In the genomic region with DNA sequence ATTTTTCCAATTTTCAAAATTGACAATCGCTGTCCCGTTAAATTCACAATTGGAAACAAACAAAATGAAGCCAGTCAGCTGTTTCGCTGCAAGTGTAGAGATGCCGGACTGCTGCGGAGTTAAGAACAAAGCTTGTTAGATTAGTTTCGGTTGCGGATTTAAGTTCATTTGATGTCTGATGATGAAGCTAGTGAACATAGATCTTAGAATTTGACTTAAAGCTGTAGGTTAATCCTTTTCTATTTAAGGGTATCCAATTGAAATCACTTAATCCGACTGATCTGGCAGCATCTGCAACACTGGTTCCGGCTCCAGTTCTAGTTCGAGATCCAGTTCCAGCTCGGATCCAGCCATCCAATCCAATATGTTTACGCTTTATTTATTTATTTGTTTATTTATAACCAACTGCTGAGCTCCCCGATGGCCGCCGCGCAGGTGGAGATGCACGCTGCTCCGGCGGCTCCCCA, we compare ENCODE assay signal across 1 fruit fly cellular context.
TF ChIP-seq lines count a peak whose summit lies in the region.

A gene (minus strand): TSS at position 65 of the 467 bp plus-strand sequence.
A gene (plus strand): TSS at position 310 of the 467 bp plus-strand sequence.

TF ChIP-seq in whole organism, embryonic, 481 proteins besides CTCF, POLR2A, EP300 and RAD21 (continued from another document and continues in another):
- TF ChIP-seq CG4820 (GFP tag; optimal IDR thresholded peaks at IDR 0.05; lab: Kevin White, UChicago) (peak; percentile 66), gce (GFP tag; IDR thresholded peaks at IDR 0.05; lab: Robert Waterston, UW) (no peak), Dad (GFP tag; optimal IDR thresholded peaks at IDR 0.05; lab: Kevin White, UChicago) (peak; percentile 69), CHES-1-like (GFP tag; optimal IDR thresholded peaks at IDR 0.05; lab: Kevin White, UChicago) (peak; percentile 82), h (optimal IDR thresholded peaks at IDR 0.05; lab: Kevin White, UChicago) (no peak), CG4360 (GFP tag; IDR thresholded peaks at IDR 0.05; lab: Robert Waterston, UW) (no peak), dimm (GFP tag; IDR thresholded peaks at IDR 0.05; lab: Robert Waterston, UW) (no peak), repo (GFP tag; optimal IDR thresholded peaks at IDR 0.05; lab: Kevin White, UChicago) (peak; percentile 61), HHEX (GFP tag; optimal IDR thresholded peaks at IDR 0.05; lab: Kevin White, UChicago) (peak; percentile 54), sob (GFP tag; IDR thresholded peaks at IDR 0.05; lab: Robert Waterston, UW) (peak; percentile 50; the same call in 1 of the 2 replicates), aop (GFP tag; IDR thresholded peaks at IDR 0.05; lab: Robert Waterston, UW) (no peak), CG9932 (GFP tag; IDR thresholded peaks at IDR 0.05; lab: Robert Waterston, UW) (peak; percentile 67), lola (GFP tag; optimal IDR thresholded peaks at IDR 0.05; lab: Kevin White, UChicago) (peak in 1 of 3 experiments; percentile 60), Ets97D (GFP tag; optimal IDR thresholded peaks at IDR 0.05; lab: Kevin White, UChicago) (peak; percentile 78), CG16815 (GFP tag; optimal IDR thresholded peaks at IDR 0.05; lab: Kevin White, UChicago) (peak; percentile 5), CG18764 (GFP tag; optimal IDR thresholded peaks at IDR 0.05; lab: Kevin White, UChicago) (peak; percentile 58), CG11247 (GFP tag; IDR thresholded peaks at IDR 0.05; lab: Robert Waterston, UW) (no peak), Hr51 (GFP tag; optimal IDR thresholded peaks at IDR 0.05; lab: Kevin White, UChicago) (peak; percentile 49 to 56), Sry-δ (GFP tag; optimal IDR thresholded peaks at IDR 0.05; lab: Kevin White, UChicago) (peak; percentile 55), B-H2 (GFP tag; optimal IDR thresholded peaks at IDR 0.05; lab: Kevin White, UChicago) (peak; percentile 70), en (GFP tag; optimal IDR thresholded peaks at IDR 0.05; lab: Kevin White, UChicago) (peak; percentile 6), Sin3A (optimal IDR thresholded peaks at IDR 0.05; lab: Kevin White, UChicago) (peak; percentile 90), CG12391 (tag; optimal IDR thresholded peaks at IDR 0.05; lab: Kevin White, UChicago) (peak; percentile 79), CG31441 (GFP tag; IDR thresholded peaks at IDR 0.05; lab: Robert Waterston, UW) (peak; percentile 54), ara (GFP tag; IDR thresholded peaks at IDR 0.05; lab: Robert Waterston, UW) (peak; percentile 51; the same call in 1 of the 2 replicates), CG17361 (GFP tag; IDR thresholded peaks at IDR 0.05; lab: Robert Waterston, UW) (peak; percentile 56; the same call in 2 of the 3 replicates), Fer2 (tag; optimal IDR thresholded peaks at IDR 0.05; lab: Kevin White, UChicago) (peak; percentile 54), CG12659 (GFP tag; optimal IDR thresholded peaks at IDR 0.05; lab: Kevin White, UChicago) (peak; percentile 88), esg (GFP tag; conservative IDR thresholded peaks at IDR 0.05; lab: Robert Waterston, UW) (peak; percentile 45; the same call in 1 of the 2 replicates), CG7928 (GFP tag; optimal IDR thresholded peaks at IDR 0.05; lab: Kevin White, UChicago) (peak; percentile 70), Ptx1 (GFP tag; IDR thresholded peaks at IDR 0.05; lab: Robert Waterston, UW) (peak; percentile 46; the same call in 1 of the 2 replicates), CG31365 (tag; optimal IDR thresholded peaks at IDR 0.05; lab: Kevin White, UChicago) (no peak), fd102C (GFP tag; optimal IDR thresholded peaks at IDR 0.05; lab: Kevin White, UChicago) (no peak), pan (optimal IDR thresholded peaks at IDR 0.05; lab: Kevin White, UChicago) (no peak), pan (GFP tag; optimal IDR thresholded peaks at IDR 0.05 in 1 of 2, IDR thresholded peaks at IDR 0.05 in 1 of 2) (peak in 1 of 2 experiments; percentile 48), dpn (GFP tag; optimal IDR thresholded peaks at IDR 0.05; lab: Kevin White, UChicago) (peak; percentile 75 to 80), chn (GFP tag; optimal IDR thresholded peaks at IDR 0.05; lab: Kevin White, UChicago) (peak; percentile 61), CG13624 (GFP tag; optimal IDR thresholded peaks at IDR 0.05; lab: Kevin White, UChicago) (peak; percentile 69), Oaz (GFP tag; IDR thresholded peaks at IDR 0.05; lab: Robert Waterston, UW) (no peak), grau (tag; optimal IDR thresholded peaks at IDR 0.05; lab: Kevin White, UChicago) (peak; percentile 65), Asciz (GFP tag; optimal IDR thresholded peaks at IDR 0.05; lab: Kevin White, UChicago) (no peak), da (GFP tag; optimal IDR thresholded peaks at IDR 0.05; lab: Kevin White, UChicago) (peak; percentile 34), CG1024 (GFP tag; IDR thresholded peaks at IDR 0.05; lab: Robert Waterston, UW) (no peak), gcm (GFP tag; optimal IDR thresholded peaks at IDR 0.05; lab: Kevin White, UChicago) (peak; percentile 36), PHDP (tag; optimal IDR thresholded peaks at IDR 0.05; lab: Kevin White, UChicago) (peak; percentile 48), CG17186 (GFP tag; optimal IDR thresholded peaks at IDR 0.05; lab: Kevin White, UChicago) (peak; percentile 71), MBD-R2 (GFP tag; IDR thresholded peaks at IDR 0.05; lab: Robert Waterston, UW) (peak; percentile 94), TFAM (GFP tag; optimal IDR thresholded peaks at IDR 0.05; lab: Kevin White, UChicago) (no peak), gem (tag; optimal IDR thresholded peaks at IDR 0.05; lab: Kevin White, UChicago) (peak; percentile 78), CG7271 (tag; optimal IDR thresholded peaks at IDR 0.05; lab: Kevin White, UChicago) (peak; percentile 50), jing (GFP tag; optimal IDR thresholded peaks at IDR 0.05; lab: Kevin White, UChicago) (peak; percentile 1), fru (optimal IDR thresholded peaks at IDR 0.05; lab: Kevin White, UChicago) (no peak), CG8924 (tag; optimal IDR thresholded peaks at IDR 0.05; lab: Kevin White, UChicago) (peak; percentile 77), E2f2 (GFP tag; IDR thresholded peaks at IDR 0.05; lab: Robert Waterston, UW) (peak; percentile 67), stc (GFP tag; IDR thresholded peaks at IDR 0.05; lab: Robert Waterston, UW) (no peak), CG9817 (tag; optimal IDR thresholded peaks at IDR 0.05; lab: Kevin White, UChicago) (peak; percentile 77), CG9437 (GFP tag; optimal IDR thresholded peaks at IDR 0.05; lab: Kevin White, UChicago) (peak; percentile 28), BtbVII (GFP tag; optimal IDR thresholded peaks at IDR 0.05; lab: Kevin White, UChicago) (peak; percentile 14), CG12236 (GFP tag; optimal IDR thresholded peaks at IDR 0.05; lab: Kevin White, UChicago) (peak; percentile 48), dm (GFP tag; optimal IDR thresholded peaks at IDR 0.05; lab: Kevin White, UChicago) (peak; percentile 63), CG31224 (GFP tag; IDR thresholded peaks at IDR 0.05; lab: Robert Waterston, UW) (peak; percentile 42; the same call in 1 of the 2 replicates), cwo (GFP tag; optimal IDR thresholded peaks at IDR 0.05; lab: Kevin White, UChicago) (no peak), CG32772 (GFP tag; IDR thresholded peaks at IDR 0.05; lab: Robert Waterston, UW) (peak; percentile 27; the same call in 1 of the 2 replicates), vnd (GFP tag; IDR thresholded peaks at IDR 0.05; lab: Robert Waterston, UW; ENCODE audit: partially characterized antibody) (peak; percentile 39; the same call in 1 of the 3 replicates), wek (GFP tag; optimal IDR thresholded peaks at IDR 0.05; lab: Kevin White, UChicago) (no peak), CG11696 (GFP tag; IDR thresholded peaks at IDR 0.05; lab: Robert Waterston, UW) (no peak), CG2889 (GFP tag; IDR thresholded peaks at IDR 0.05; lab: Robert Waterston, UW) (no peak), CG4730 (GFP tag; IDR thresholded peaks at IDR 0.05; lab: Robert Waterston, UW) (no peak), pho (GFP tag; optimal IDR thresholded peaks at IDR 0.05; lab: Kevin White, UChicago) (peak; percentile 65), Rx (GFP tag; IDR thresholded peaks at IDR 0.05; lab: Robert Waterston, UW) (no peak; the same call in 1 of the 2 replicates), prd (optimal IDR thresholded peaks at IDR 0.05; lab: Kevin White, UChicago) (no peak), prd (GFP tag; IDR thresholded peaks at IDR 0.05; lab: Robert Waterston, UW) (peak; percentile 67), CG12219 (GFP tag; optimal IDR thresholded peaks at IDR 0.05; lab: Kevin White, UChicago) (no peak), Mes4 (GFP tag; optimal IDR thresholded peaks at IDR 0.05; lab: Kevin White, UChicago) (peak; percentile 56), Hsf (GFP tag; optimal IDR thresholded peaks at IDR 0.05; lab: Kevin White, UChicago) (peak; percentile 78), HmgD (GFP tag; optimal IDR thresholded peaks at IDR 0.05; lab: Kevin White, UChicago) (peak; percentile 71), D19B (GFP tag; optimal IDR thresholded peaks at IDR 0.05; lab: Kevin White, UChicago) (no peak), Med (GFP tag; lab: Kevin White, UChicago) (peak; percentile 95), CG10462 (GFP tag; optimal IDR thresholded peaks at IDR 0.05; lab: Kevin White, UChicago) (peak; percentile 77), CG2712 (tag; optimal IDR thresholded peaks at IDR 0.05; lab: Kevin White, UChicago) (peak; percentile 84), CG10654 (GFP tag; optimal IDR thresholded peaks at IDR 0.05; lab: Kevin White, UChicago) (peak; percentile 70), p53 (GFP tag; optimal IDR thresholded peaks at IDR 0.05; lab: Kevin White, UChicago) (peak; percentile 38), CG15479 (GFP tag; optimal IDR thresholded peaks at IDR 0.05; lab: Kevin White, UChicago) (no peak), ewg (GFP tag; optimal IDR thresholded peaks at IDR 0.05; lab: Kevin White, UChicago) (peak; percentile 47), Dll (GFP tag; IDR thresholded peaks at IDR 0.05; lab: Robert Waterston, UW; ENCODE audit: partially characterized antibody) (0 out of 4 replicates have a peak, but pooled peaks have one; percentile 43), zen (tag; optimal IDR thresholded peaks at IDR 0.05; lab: Kevin White, UChicago) (peak; percentile 54), crp (GFP tag; optimal IDR thresholded peaks at IDR 0.05; lab: Kevin White, UChicago) (peak; percentile 86 to 98), E2f1 (GFP tag; IDR thresholded peaks at IDR 0.05; lab: Robert Waterston, UW) (no peak), tx (GFP tag; optimal IDR thresholded peaks at IDR 0.05; lab: Kevin White, UChicago) (peak; percentile 77), CG15011 (GFP tag; optimal IDR thresholded peaks at IDR 0.05; lab: Kevin White, UChicago) (no peak), CG11398 (GFP tag; optimal IDR thresholded peaks at IDR 0.05; lab: Kevin White, UChicago) (peak; percentile 26), HLH4C (GFP tag; IDR thresholded peaks at IDR 0.05; lab: Robert Waterston, UW; ENCODE audit: partially characterized antibody) (no peak), pfk (GFP tag; optimal IDR thresholded peaks at IDR 0.05; lab: Kevin White, UChicago) (no peak), CG6175 (GFP tag; IDR thresholded peaks at IDR 0.05; lab: Robert Waterston, UW) (no peak), CG3281 (GFP tag; optimal IDR thresholded peaks at IDR 0.05; lab: Kevin White, UChicago) (peak; percentile 63), CG31388 (GFP tag; optimal IDR thresholded peaks at IDR 0.05; lab: Kevin White, UChicago) (no peak), caup (GFP tag; optimal IDR thresholded peaks at IDR 0.05; lab: Kevin White, UChicago; ENCODE audit: severe bottlenecking) (peak; percentile 35), Ssrp (tag; optimal IDR thresholded peaks at IDR 0.05; lab: Kevin White, UChicago) (peak; percentile 44), Rfx (GFP tag; IDR thresholded peaks at IDR 0.05; lab: Robert Waterston, UW) (peak; percentile 79), CG10959 (GFP tag; IDR thresholded peaks at IDR 0.05; lab: Robert Waterston, UW) (no peak), CG14441 (GFP tag; IDR thresholded peaks at IDR 0.05; lab: Robert Waterston, UW) (peak; percentile 46; the same call in 1 of the 2 replicates), lmd (GFP tag; IDR thresholded peaks at IDR 0.05; lab: Robert Waterston, UW) (peak; percentile 56), Tbp (GFP tag; optimal IDR thresholded peaks at IDR 0.05; lab: Kevin White, UChicago) (no peak), CG12769 (tag; optimal IDR thresholded peaks at IDR 0.05; lab: Kevin White, UChicago) (peak; percentile 77), btn (GFP tag; optimal IDR thresholded peaks at IDR 0.05; lab: Kevin White, UChicago) (peak; percentile 6), CG10274 (GFP tag; optimal IDR thresholded peaks at IDR 0.05; lab: Kevin White, UChicago) (no peak), Hand (GFP tag; optimal IDR thresholded peaks at IDR 0.05; lab: Kevin White, UChicago) (no peak), luna (GFP tag; optimal IDR thresholded peaks at IDR 0.05; lab: Kevin White, UChicago) (peak; percentile 61), sens (GFP tag; lab: Kevin White, UChicago) (peak; percentile 94), NFAT (GFP tag; IDR thresholded peaks at IDR 0.05; lab: Robert Waterston, UW) (peak; percentile 52; the same call in 1 of the 2 replicates), CG10431 (GFP tag; optimal IDR thresholded peaks at IDR 0.05; lab: Kevin White, UChicago) (no peak), CG8290 (GFP tag; optimal IDR thresholded peaks at IDR 0.05; lab: Kevin White, UChicago) (peak; percentile 78), CG8290 (tag; optimal IDR thresholded peaks at IDR 0.05; lab: Kevin White, UChicago) (peak; percentile 60 to 76), zfh1 (GFP tag; IDR thresholded peaks at IDR 0.05; lab: Robert Waterston, UW) (peak; percentile 70; the same call in 2 of the 3 replicates), bowl (GFP tag; IDR thresholded peaks at IDR 0.05; lab: Robert Waterston, UW) (no peak), Camta (GFP tag; optimal IDR thresholded peaks at IDR 0.05; lab: Kevin White, UChicago) (peak; percentile 51), cad (GFP tag; optimal IDR thresholded peaks at IDR 0.05; lab: Kevin White, UChicago) (no peak), CG7357 (GFP tag; IDR thresholded peaks at IDR 0.05; lab: Robert Waterston, UW) (no peak), hkb (optimal IDR thresholded peaks at IDR 0.05; lab: Kevin White, UChicago) (peak; percentile 79), hkb (GFP tag; IDR thresholded peaks at IDR 0.05; lab: Robert Waterston, UW) (0 out of 2 replicates have a peak, but pooled peaks have one; percentile 23), ATbp (GFP tag; optimal IDR thresholded peaks at IDR 0.05; lab: Kevin White, UChicago) (no peak), hb (GFP tag; IDR thresholded peaks at IDR 0.05; lab: Robert Waterston, UW; ENCODE audit: partially characterized antibody) (no peak), pzg (GFP tag; optimal IDR thresholded peaks at IDR 0.05; lab: Kevin White, UChicago) (peak; percentile 86), lbe (GFP tag; optimal IDR thresholded peaks at IDR 0.05; lab: Kevin White, UChicago) (no peak), fd64A (GFP tag; optimal IDR thresholded peaks at IDR 0.05; lab: Kevin White, UChicago) (peak; percentile 14)
